Fruit fly (Drosophila melanogaster) whole organism, embryonic: ENCODE data around the gene Dap160.

Source experiments
- BtbVII ChIP-seq: fragments of 200-800 bp; sonication (Bioruptor generic); optimal IDR thresholded peaks from 3 replicates; lab custom pipeline; 2017; ENCODE audit warnings: missing biosample characterization, mild to moderate bottlenecking, missing genetic modification characterization
- CG10431 ChIP-seq: fragments of 200-800 bp; sonication (Bioruptor generic); optimal IDR thresholded peaks from 3 replicates; lab custom pipeline; 2018; ENCODE audit warnings: missing biosample characterization, mild to moderate bottlenecking, missing genetic modification characterization
- CG11696 ChIP-seq: fragments of 200-800 bp; sonication (Bioruptor generic); IDR thresholded peaks from 2 replicates; pipeline ENCODE4 v1.3.6; 2022; ENCODE audit warnings: missing biosample characterization, missing genetic modification characterization
- CG14014 ChIP-seq: fragments of 200-800 bp; sonication (Bioruptor generic); IDR thresholded peaks from 2 replicates; pipeline ENCODE4 v1.3.6; 2022; ENCODE audit warnings: missing biosample characterization, missing genetic modification characterization
- CG15011 ChIP-seq: fragments of 200-800 bp; sonication (Bioruptor generic); optimal IDR thresholded peaks from 3 replicates; lab custom pipeline; 2018; ENCODE audit warnings: missing biosample characterization, mild to moderate bottlenecking, missing genetic modification characterization
- CG15514 ChIP-seq: fragments of 200-800 bp; sonication (Bioruptor generic); optimal IDR thresholded peaks from 3 replicates; lab custom pipeline; 2017; ENCODE audit warnings: missing biosample characterization, missing genetic modification characterization, mild to moderate bottlenecking, moderate library complexity, missing genetic modification reagents
- CG15601 ChIP-seq: fragments of 200-800 bp; sonication (Bioruptor generic); optimal IDR thresholded peaks from 3 replicates; lab custom pipeline; 2019; ENCODE audit warnings: missing biosample characterization, mild to moderate bottlenecking, missing genetic modification characterization, moderate library complexity
- CG1603 ChIP-seq: fragments of 200-800 bp; sonication (Bioruptor generic); optimal IDR thresholded peaks from 2 replicates; lab custom pipeline; 2019; ENCODE audit warnings: missing biosample characterization, mild to moderate bottlenecking, missing genetic modification characterization, moderate library complexity
- CG17829 ChIP-seq: fragments of 200-800 bp; optimal IDR thresholded peaks from 2 replicates; lab custom pipeline; 2019; ENCODE audit warnings: missing biosample characterization, mild to moderate bottlenecking, missing genetic modification characterization, moderate library complexity
- CG3407 ChIP-seq: fragments of 200-800 bp; sonication (Bioruptor generic); optimal IDR thresholded peaks from 2 replicates; lab custom pipeline; 2018; ENCODE audit warnings: missing biosample characterization, mild to moderate bottlenecking, missing genetic modification characterization
- CG34376 ChIP-seq: fragments of 200-800 bp; sonication (Bioruptor generic); optimal IDR thresholded peaks from 2 replicates; lab custom pipeline; 2018; ENCODE audit warnings: missing biosample characterization, mild to moderate bottlenecking, missing genetic modification characterization
- CG3995 ChIP-seq: fragments of 200-800 bp; sonication (Bioruptor generic); optimal IDR thresholded peaks from 3 replicates; lab custom pipeline; 2016; ENCODE audit warnings: missing biosample characterization, missing genetic modification characterization
- CG8359 ChIP-seq: fragments of 200-800 bp; sonication (Bioruptor generic); optimal IDR thresholded peaks from 2 replicates; lab custom pipeline; 2017; ENCODE audit warnings: missing biosample characterization, mild to moderate bottlenecking, missing genetic modification characterization, borderline replicate concordance
- CG8388 ChIP-seq: fragments of 200-800 bp; sonication (Bioruptor generic); optimal IDR thresholded peaks from 2 replicates; lab custom pipeline; 2019; ENCODE audit warnings: missing biosample characterization, mild to moderate bottlenecking, missing genetic modification characterization, moderate library complexity
- CG9727 ChIP-seq: fragments of 200-800 bp; sonication (Bioruptor generic); optimal IDR thresholded peaks from 3 replicates; lab custom pipeline; 2017; ENCODE audit warnings: missing biosample characterization, mild to moderate bottlenecking, missing genetic modification characterization
- Deaf1 ChIP-seq: fragments of 200-800 bp; optimal IDR thresholded peaks from 3 replicates; lab custom pipeline; 2019; ENCODE audit warnings: missing biosample characterization, mild to moderate bottlenecking, missing genetic modification characterization, moderate library complexity
- Dp ChIP-seq: fragments of 200-800 bp; sonication (Bioruptor generic); optimal IDR thresholded peaks from 2 replicates; lab custom pipeline; 2018; ENCODE audit warnings: missing biosample characterization, mild to moderate bottlenecking, missing genetic modification characterization, moderate library complexity
- ERR ChIP-seq: fragments of 200-800 bp; sonication (Bioruptor generic); optimal IDR thresholded peaks from 2 replicates; lab custom pipeline; 2016; ENCODE audit warnings: missing biosample characterization, missing genetic modification characterization
- Ets97D ChIP-seq: fragments of 200-800 bp; sonication (Bioruptor generic); optimal IDR thresholded peaks from 3 replicates; lab custom pipeline; 2016; ENCODE audit warnings: missing biosample characterization, missing genetic modification characterization
- HmgD ChIP-seq: fragments of 200-800 bp; sonication (Bioruptor generic); optimal IDR thresholded peaks from 3 replicates; lab custom pipeline; 2016; ENCODE audit warnings: missing biosample characterization, missing genetic modification characterization
- HmgZ ChIP-seq: fragments of 200-800 bp; sonication (Bioruptor generic); optimal IDR thresholded peaks from 2 replicates; lab custom pipeline; 2018; ENCODE audit warnings: missing biosample characterization, mild to moderate bottlenecking, missing genetic modification characterization
- Hr51 ChIP-seq, 2 experiments: fragments of 200-800 bp; sonication (Bioruptor generic); optimal IDR thresholded peaks; 2 replicates in 1 of 2; 3 replicates in 1 of 2; lab custom pipeline; 2016 to 2018; ENCODE audit warnings: missing biosample characterization in 2 of 2, missing genetic modification characterization in 2 of 2, mild to moderate bottlenecking in 1 of 2, moderate library complexity in 1 of 2
- Lhr ChIP-seq: fragments of 200-800 bp; sonication (Bioruptor generic); optimal IDR thresholded peaks from 3 replicates; lab custom pipeline; 2017; ENCODE audit warnings: mild to moderate bottlenecking, missing biosample characterization, missing genetic modification reagents, missing genetic modification characterization
- Oaz ChIP-seq: fragments of 200-800 bp; sonication (Bioruptor generic); IDR thresholded peaks from 2 replicates; pipeline ENCODE4 v1.3.6; 2022; ENCODE audit warnings: missing biosample characterization, missing genetic modification characterization
- Poxn ChIP-seq: fragments of 200-800 bp; sonication (Bioruptor generic); IDR thresholded peaks from 2 replicates; pipeline ENCODE4 v1.3.6; 2022; ENCODE audit warnings: missing biosample characterization, missing genetic modification characterization
- Rx ChIP-seq: fragments of 200-800 bp; sonication (Bioruptor generic); IDR thresholded peaks from 2 replicates; pipeline ENCODE4 v1.3.6; 2022; ENCODE audit warnings: missing biosample characterization, missing genetic modification characterization
- Side ChIP-seq: fragments of 200-800 bp; sonication (Bioruptor generic); optimal IDR thresholded peaks from 2 replicates; lab custom pipeline; 2016; ENCODE audit warnings: missing biosample characterization, missing genetic modification characterization
- Sry-δ ChIP-seq: fragments of 200-800 bp; sonication (Bioruptor generic); optimal IDR thresholded peaks from 2 replicates; lab custom pipeline; 2016; ENCODE audit warnings: missing biosample characterization, missing genetic modification characterization
- YL-1 ChIP-seq: fragments of 200-800 bp; sonication (Bioruptor generic); optimal IDR thresholded peaks from 3 replicates; lab custom pipeline; 2017; ENCODE audit warnings: missing biosample characterization, mild to moderate bottlenecking, missing genetic modification characterization
- aop ChIP-seq: fragments of 200-800 bp; sonication (Bioruptor generic); IDR thresholded peaks from 2 replicates; pipeline ENCODE4 v1.3.6; 2022; ENCODE audit warnings: missing biosample characterization, missing genetic modification characterization
- croc ChIP-seq: fragments of 200-800 bp; sonication (Bioruptor generic); conservative IDR thresholded peaks from 3 replicates; pipeline ENCODE4 v1.3.6; 2022; ENCODE audit warnings: missing biosample characterization, missing genetic modification characterization
- cwo ChIP-seq: fragments of 200-800 bp; sonication (Bioruptor generic); optimal IDR thresholded peaks from 3 replicates; lab custom pipeline; 2017; ENCODE audit warnings: missing biosample characterization, missing genetic modification characterization, mild to moderate bottlenecking, moderate library complexity, missing genetic modification reagents
- dmrt11E ChIP-seq: fragments of 200-800 bp; sonication (Bioruptor generic); optimal IDR thresholded peaks from 3 replicates; lab custom pipeline; 2018; ENCODE audit warnings: missing biosample characterization, mild to moderate bottlenecking, missing genetic modification characterization, moderate library complexity
- gfzf ChIP-seq: fragments of 200-800 bp; sonication (Bioruptor generic); optimal IDR thresholded peaks from 2 replicates; lab custom pipeline; 2016; ENCODE audit warnings: missing biosample characterization, mild to moderate bottlenecking, missing genetic modification characterization, moderate library complexity
- hbn ChIP-seq: fragments of 200-800 bp; sonication (Bioruptor generic); IDR thresholded peaks from 2 replicates; pipeline ENCODE4 v1.3.6; 2022; ENCODE audit warnings: missing biosample characterization, missing genetic modification characterization; ENCODE audit not compliant: partially characterized antibody
- hth ChIP-seq: fragments of >200 bp; optimal IDR thresholded peaks from 2 replicates; lab custom pipeline; 2017; ENCODE audit warnings: inconsistent platforms
- kah ChIP-seq: fragments of 200-800 bp; sonication (Bioruptor generic); optimal IDR thresholded peaks from 2 replicates; lab custom pipeline; 2018; ENCODE audit warnings: missing biosample characterization, mild to moderate bottlenecking, missing genetic modification characterization
- ken ChIP-seq: fragments of 200-800 bp; sonication (Bioruptor generic); IDR thresholded peaks from 3 replicates; pipeline ENCODE4 v1.3.6; 2022; ENCODE audit warnings: missing biosample characterization, missing genetic modification characterization
- lab ChIP-seq: fragments of 200-800 bp; sonication (Bioruptor generic); optimal IDR thresholded peaks from 3 replicates; lab custom pipeline; 2017; ENCODE audit warnings: missing biosample characterization, missing genetic modification characterization, mild to moderate bottlenecking, moderate library complexity, missing genetic modification reagents
- maf-S ChIP-seq: fragments of 200-800 bp; sonication (Bioruptor generic); optimal IDR thresholded peaks from 2 replicates; lab custom pipeline; 2016; ENCODE audit warnings: missing biosample characterization, missing genetic modification characterization
- mirr ChIP-seq: fragments of 200-800 bp; sonication (Bioruptor generic); optimal IDR thresholded peaks from 3 replicates; lab custom pipeline; 2018; ENCODE audit warnings: missing biosample characterization, mild to moderate bottlenecking, missing genetic modification characterization
- nerfin-1 ChIP-seq: fragments of 200-800 bp; sonication (Bioruptor generic); optimal IDR thresholded peaks from 3 replicates; lab custom pipeline; 2019; ENCODE audit warnings: missing biosample characterization, mild to moderate bottlenecking, missing genetic modification characterization, moderate library complexity
- pb ChIP-seq: fragments of 200-800 bp; sonication (Bioruptor generic); optimal IDR thresholded peaks from 3 replicates; lab custom pipeline; 2016; ENCODE audit warnings: missing biosample characterization, missing genetic modification characterization
- pfk ChIP-seq: fragments of 200-800 bp; sonication (Bioruptor generic); optimal IDR thresholded peaks from 2 replicates; lab custom pipeline; 2018; ENCODE audit warnings: missing biosample characterization, mild to moderate bottlenecking, missing genetic modification characterization, moderate library complexity
- prd ChIP-seq, 3 experiments: fragments of >200 bp in 2 of 3; fragments of 200-800 bp in 1 of 3; sonication (Bioruptor generic) in 1 of 3; optimal IDR thresholded peaks in 2 of 3; IDR thresholded peaks in 1 of 3; 2 replicates in 2 of 3; 3 replicates in 1 of 3; pipeline versions ENCODE4 v1.3.6 to Lab custom; 2017 to 2022; ENCODE audit warnings: missing biosample characterization in 1 of 3, missing genetic modification characterization in 1 of 3
- pzg ChIP-seq: fragments of 200-800 bp; sonication (Bioruptor generic); optimal IDR thresholded peaks from 3 replicates; lab custom pipeline; 2018; ENCODE audit warnings: missing biosample characterization, mild to moderate bottlenecking, missing genetic modification characterization, moderate library complexity
- row ChIP-seq: fragments of 200-800 bp; sonication (Bioruptor generic); IDR thresholded peaks from 3 replicates; pipeline ENCODE4 v1.3.6; 2022; ENCODE audit warnings: missing biosample characterization, missing genetic modification characterization
- seq ChIP-seq: fragments of 200-800 bp; sonication (Bioruptor generic); IDR thresholded peaks from 2 replicates; pipeline ENCODE4 v1.3.6; 2022; ENCODE audit warnings: missing biosample characterization, missing genetic modification characterization
- sim ChIP-seq: fragments of 200-800 bp; sonication (Bioruptor generic); IDR thresholded peaks from 2 replicates; pipeline ENCODE4 v1.3.6; 2022; ENCODE audit warnings: missing biosample characterization, missing genetic modification characterization
- slou ChIP-seq: fragments of 200-800 bp; sonication (Bioruptor generic); optimal IDR thresholded peaks from 3 replicates; lab custom pipeline; 2016; ENCODE audit warnings: missing biosample characterization, missing genetic modification characterization

The Dap160 gene

DNA sequence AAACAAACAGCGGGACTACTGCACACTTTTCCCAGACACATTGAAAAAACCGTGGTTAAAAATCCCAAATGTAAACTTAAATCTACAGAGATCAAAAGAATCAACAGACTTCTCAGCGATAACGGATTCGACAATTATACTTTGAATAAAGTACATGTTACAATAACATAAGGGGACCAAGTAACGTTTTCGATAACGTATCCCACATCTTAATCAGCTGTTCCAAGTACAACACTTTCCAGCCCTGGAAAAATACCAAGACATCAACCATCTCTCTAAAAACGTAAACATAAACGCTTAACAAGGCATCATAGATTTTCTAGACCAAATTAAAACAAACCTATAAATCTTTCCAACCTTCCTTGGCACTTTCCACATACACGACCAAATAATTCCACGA lies 11.7 kb upstream of the Dap160 start (continued):
- no peak for TF ChIP-seq CG14014 (GFP tag; lab: Robert Waterston, UW)
- no peak for TF ChIP-seq maf-S
- TF ChIP-seq CG3995 (GFP tag; lab: Kevin White, UChicago): peak; percentile 94
- no peak for TF ChIP-seq Side (GFP tag; lab: Kevin White, UChicago)
- TF ChIP-seq nerfin-1: peak; percentile 78
- TF ChIP-seq Deaf1 (tag; lab: Kevin White, UChicago): no peak
- peak; percentile 43 for TF ChIP-seq CG1603
- no peak for TF ChIP-seq CG3407
- TF ChIP-seq pfk: peak; percentile 0
- TF ChIP-seq YL-1 (GFP tag; lab: Kevin White, UChicago): no peak
- peak; percentile 41 for TF ChIP-seq CG15514 (GFP tag; lab: Kevin White, UChicago)
- no peak for TF ChIP-seq Poxn (GFP tag; lab: Robert Waterston, UW)
- TF ChIP-seq CG10431 (GFP tag; lab: Kevin White, UChicago): peak; percentile 96
- TF ChIP-seq hth (lab: Kevin White, UChicago): no peak
- TF ChIP-seq row: 0 out of 3 replicates have a peak, but pooled peaks have one; percentile 34
- TF ChIP-seq prd (optimal IDR thresholded peaks at IDR 0.05; lab: Kevin White, UChicago): no peak
- no peak for TF ChIP-seq prd (GFP tag; IDR thresholded peaks at IDR 0.05; lab: Robert Waterston, UW)
- TF ChIP-seq CG11696 (GFP tag; lab: Robert Waterston, UW): no peak
- TF ChIP-seq HmgD: no peak
- TF ChIP-seq CG15601 (tag; lab: Kevin White, UChicago): peak; percentile 14
- no peak for TF ChIP-seq ERR (GFP tag; lab: Kevin White, UChicago)
- no peak for TF ChIP-seq lab (GFP tag; lab: Kevin White, UChicago)
- TF ChIP-seq cwo (GFP tag; lab: Kevin White, UChicago): no peak
- no peak for TF ChIP-seq BtbVII (GFP tag; lab: Kevin White, UChicago)
- TF ChIP-seq aop (GFP tag; lab: Robert Waterston, UW): no peak
- no peak for TF ChIP-seq dmrt11E (tag; lab: Kevin White, UChicago)
- TF ChIP-seq Hr51 (GFP tag; optimal IDR thresholded peaks at IDR 0.05; lab: Kevin White, UChicago): no peak
- no peak for TF ChIP-seq CG17829 (tag; lab: Kevin White, UChicago)
- peak; percentile 41 for TF ChIP-seq Dp (GFP tag; lab: Kevin White, UChicago)
- no peak for TF ChIP-seq Rx (GFP tag; lab: Robert Waterston, UW)
- peak; percentile 14 for TF ChIP-seq CG34376 (GFP tag; lab: Kevin White, UChicago)
- no peak for TF ChIP-seq CG8359
- TF ChIP-seq croc (GFP tag; lab: Robert Waterston, UW): no peak
- no peak for TF ChIP-seq mirr (GFP tag; lab: Kevin White, UChicago)
- TF ChIP-seq ken: no peak
- TF ChIP-seq pb (GFP tag; lab: Kevin White, UChicago): no peak
- peak; percentile 27 for TF ChIP-seq Ets97D
- no peak for TF ChIP-seq Oaz
- TF ChIP-seq gfzf: peak; percentile 55
- no peak for TF ChIP-seq kah (GFP tag; lab: Kevin White, UChicago)
- TF ChIP-seq hbn (GFP tag; lab: Robert Waterston, UW): peak; percentile 18; the same call in 1 of the 2 replicates
- peak; percentile 79 for TF ChIP-seq pzg
- TF ChIP-seq HmgZ: peak; percentile 45
- no peak for TF ChIP-seq sim (GFP tag; lab: Robert Waterston, UW)
- no peak for TF ChIP-seq seq (GFP tag; lab: Robert Waterston, UW)
- TF ChIP-seq slou (GFP tag; lab: Kevin White, UChicago): no peak
- no peak for TF ChIP-seq CG8388
- no peak for TF ChIP-seq Lhr
- no peak for TF ChIP-seq CG15011
- no peak for TF ChIP-seq CG9727 (GFP tag; lab: Kevin White, UChicago)
- peak; percentile 42 for TF ChIP-seq Sry-δ
